Fruit fly (Drosophila melanogaster) whole organism, wandering third instar larva: ENCODE results near the gene Dup99B.

Experiments used
- dl ChIP-seq, 2 experiments: fragments of 175-275, 200-275 bp in 1 of 2; fragments of 200-275 bp in 1 of 2; sonication (Bioruptor generic); optimal IDR thresholded peaks; lab custom pipeline; 2018; ENCODE audit warnings: mild to moderate bottlenecking in 2 of 2, missing biosample characterization in 2 of 2, missing genetic modification characterization in 2 of 2, moderate library complexity in 2 of 2; ENCODE audit not compliant: partially characterized antibody in 2 of 2, insufficient read depth in 1 of 2
- ey ChIP-seq: fragments of 200-800 bp; sonication (Bioruptor generic); optimal IDR thresholded peaks from 2 replicates; lab custom pipeline; 2016; ENCODE audit warnings: missing biosample characterization, missing genetic modification characterization
- fru ChIP-seq: fragments of 200-800 bp; sonication (Bioruptor generic); optimal IDR thresholded peaks from 3 replicates; lab custom pipeline; 2016; ENCODE audit warnings: missing biosample characterization, mild to moderate bottlenecking, missing genetic modification characterization
- h ChIP-seq: fragments of 200-800 bp; sonication (Bioruptor generic); optimal IDR thresholded peaks from 3 replicates; lab custom pipeline; 2016; ENCODE audit warnings: missing biosample characterization, mild to moderate bottlenecking, missing genetic modification characterization
- sage ChIP-seq: fragments of 200-800 bp; sonication (Bioruptor generic); optimal IDR thresholded peaks from 2 replicates; lab custom pipeline; 2016; ENCODE audit warnings: missing biosample characterization, mild to moderate bottlenecking, missing genetic modification characterization
- woc ChIP-seq: sonication (Bioruptor generic); optimal IDR thresholded peaks from 2 replicates; lab custom pipeline; 2016; ENCODE audit warnings: missing biosample characterization, mild to moderate bottlenecking, missing genetic modification characterization

DNA sequence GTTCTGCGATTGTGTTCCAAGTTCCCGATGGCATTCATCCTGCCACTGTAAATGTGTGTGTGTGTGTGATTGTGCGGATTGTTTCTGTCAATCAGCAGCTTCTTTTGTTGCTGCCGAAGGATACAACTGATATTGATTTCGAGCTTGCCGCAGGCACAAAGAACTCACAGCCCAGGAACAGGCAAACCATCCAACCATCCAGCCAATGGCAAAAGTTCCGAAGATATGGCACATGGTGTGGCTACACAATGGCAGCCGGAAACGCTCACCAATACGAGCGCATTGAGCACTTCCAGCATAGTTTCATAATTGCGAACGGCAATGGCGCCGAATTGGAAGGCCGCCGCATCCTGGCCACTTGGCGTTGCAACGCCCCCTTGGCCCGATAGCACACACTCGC, 13.4 kb downstream of the Dup99B start:
- TF ChIP-seq ey (no peak), h (no peak), fru (GFP tag; lab: Kevin White, UChicago) (no peak), dl (GFP tag; optimal IDR thresholded peaks at IDR 0.05; lab: Kevin White, UChicago; ENCODE audit: insufficient read depth in 1 of 2, partially characterized antibody in 2 of 2) (no peak), woc (GFP tag; lab: Kevin White, UChicago) (no peak), sage (GFP tag; lab: Kevin White, UChicago) (no peak)
